Worm (Caenorhabditis elegans): ENCODE data around the gene spot-1.

DNA sequence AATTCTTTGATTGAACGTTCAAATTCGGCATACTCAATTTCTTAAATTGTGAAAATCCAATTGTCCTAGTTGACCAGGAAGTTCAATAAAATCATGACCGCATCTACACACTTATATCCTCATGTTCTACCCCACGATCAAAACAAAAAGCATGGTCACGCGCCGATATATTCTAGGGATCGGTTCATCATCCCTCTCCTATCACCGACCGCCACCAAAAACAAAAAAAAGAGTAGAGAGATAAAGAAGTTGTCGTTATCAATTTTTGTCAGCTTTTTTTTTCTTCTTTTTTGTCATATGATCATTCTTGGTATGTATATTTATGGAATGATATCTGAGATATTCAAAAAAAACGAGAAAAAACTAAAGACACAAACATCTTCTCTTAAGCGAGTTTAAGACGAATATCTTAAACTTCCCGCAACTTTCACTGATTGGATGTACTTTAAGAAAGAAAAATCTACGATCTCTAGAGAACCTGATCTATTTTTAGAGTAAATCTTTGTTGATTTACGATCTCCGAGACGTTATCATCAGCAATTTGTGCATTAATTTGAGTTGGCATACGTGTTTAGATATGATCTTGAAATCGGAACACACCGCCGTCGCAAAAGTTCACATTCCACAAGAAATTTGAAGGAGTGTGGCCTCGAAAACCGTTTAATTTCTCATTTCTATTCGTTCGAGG is 28.0 kb upstream of the spot-1 start:
- TF ChIP-seq pqm-1 (tag; optimal IDR thresholded peaks at IDR 0.05) (no peak), gmeb-2 (tag; optimal IDR thresholded peaks at IDR 0.05) (no peak), nhr-232 (tag; optimal IDR thresholded peaks at IDR 0.05) (no peak), nfya-1 (tag; optimal IDR thresholded peaks at IDR 0.05) (no peak), fkh-10 (GFP tag; optimal IDR thresholded peaks at IDR 0.05) (no peak), ama-1 (optimal IDR thresholded peaks at IDR 0.05) (no peak)

All from whole organism, late embryonic.